Fruit fly (Drosophila melanogaster) whole organism, embryonic: Measurements from ENCODE around the gene CG14971.

ENCODE experiments used
- Awh ChIP-seq: fragments of 200-800 bp; sonication (Bioruptor generic); IDR thresholded peaks from 2 replicates; pipeline ENCODE4, ENCODE4 v1.3.6; 2022; ENCODE audit warnings: missing biosample characterization, missing genetic modification characterization
- CG11085 ChIP-seq: fragments of 200-800 bp; sonication (Bioruptor generic); IDR thresholded peaks from 2 replicates; pipeline ENCODE4 v1.3.6; 2022; ENCODE audit warnings: missing biosample characterization, missing genetic modification characterization
- CG11723 ChIP-seq: fragments of 200-800 bp; sonication (Bioruptor generic); optimal IDR thresholded peaks from 2 replicates; lab custom pipeline; 2017; ENCODE audit warnings: missing biosample characterization, mild to moderate bottlenecking, missing genetic modification characterization
- CG12744 ChIP-seq: fragments of 200-800 bp; sonication (Bioruptor generic); optimal IDR thresholded peaks from 2 replicates; lab custom pipeline; 2016; ENCODE audit warnings: missing biosample characterization, missing genetic modification characterization
- CG12769 ChIP-seq: fragments of 200-800 bp; sonication (Bioruptor generic); optimal IDR thresholded peaks from 2 replicates; lab custom pipeline; 2019; ENCODE audit warnings: missing biosample characterization, mild to moderate bottlenecking, missing genetic modification characterization, moderate library complexity
- CG13123 ChIP-seq: fragments of 200-800 bp; sonication (Bioruptor generic); optimal IDR thresholded peaks from 2 replicates; lab custom pipeline; 2016; ENCODE audit warnings: missing biosample characterization, missing genetic modification characterization
- CG14860 ChIP-seq: fragments of 200-800 bp; sonication (Bioruptor generic); IDR thresholded peaks from 3 replicates; pipeline ENCODE4 v1.3.6; 2022; ENCODE audit warnings: missing biosample characterization, missing genetic modification characterization; ENCODE audit not compliant: partially characterized antibody
- CG15073 ChIP-seq: fragments of 200-800 bp; sonication (Bioruptor generic); optimal IDR thresholded peaks from 2 replicates; lab custom pipeline; 2016; ENCODE audit warnings: missing biosample characterization, missing genetic modification characterization
- CG15601 ChIP-seq: fragments of 200-800 bp; sonication (Bioruptor generic); optimal IDR thresholded peaks from 3 replicates; lab custom pipeline; 2019; ENCODE audit warnings: missing biosample characterization, mild to moderate bottlenecking, missing genetic modification characterization, moderate library complexity
- CG16863 ChIP-seq: fragments of 200-800 bp; sonication (Bioruptor generic); optimal IDR thresholded peaks from 3 replicates; lab custom pipeline; 2016; ENCODE audit warnings: missing biosample characterization, missing genetic modification characterization
- CG2678 ChIP-seq: fragments of 200-800 bp; sonication (Bioruptor generic); optimal IDR thresholded peaks from 3 replicates; lab custom pipeline; 2019; ENCODE audit warnings: missing biosample characterization, mild to moderate bottlenecking, missing genetic modification characterization, moderate library complexity
- CG31388 ChIP-seq: fragments of 200-800 bp; sonication (Bioruptor generic); optimal IDR thresholded peaks from 2 replicates; lab custom pipeline; 2016; ENCODE audit warnings: missing biosample characterization, missing genetic modification characterization
- CG6175 ChIP-seq: fragments of 200-800 bp; sonication (Bioruptor generic); IDR thresholded peaks from 3 replicates; pipeline ENCODE4 v1.3.6; 2022; ENCODE audit warnings: missing biosample characterization, missing genetic modification characterization
- CG7839 ChIP-seq: fragments of 200-800 bp; sonication (Bioruptor generic); optimal IDR thresholded peaks from 3 replicates; lab custom pipeline; 2018; ENCODE audit warnings: missing biosample characterization, mild to moderate bottlenecking, missing genetic modification characterization, moderate library complexity
- D19B ChIP-seq: fragments of 200-800 bp; sonication (Bioruptor generic); optimal IDR thresholded peaks from 2 replicates; lab custom pipeline; 2017; ENCODE audit warnings: missing biosample characterization, mild to moderate bottlenecking, missing genetic modification characterization
- Doc2 ChIP-seq: fragments of 200-800 bp; sonication (Bioruptor generic); IDR thresholded peaks from 2 replicates; pipeline ENCODE4 v1.3.6; 2022; ENCODE audit warnings: missing biosample characterization, missing genetic modification characterization
- Dp ChIP-seq: fragments of 200-800 bp; sonication (Bioruptor generic); optimal IDR thresholded peaks from 2 replicates; lab custom pipeline; 2018; ENCODE audit warnings: missing biosample characterization, mild to moderate bottlenecking, missing genetic modification characterization, moderate library complexity
- E2f1 ChIP-seq: fragments of 200-800 bp; sonication (Bioruptor generic); IDR thresholded peaks from 2 replicates; pipeline ENCODE4 v1.3.6; 2022; ENCODE audit warnings: missing biosample characterization, missing genetic modification characterization
- Ets65A ChIP-seq: fragments of 200-800 bp; sonication (Bioruptor generic); peaks from one replicate; lab custom pipeline; 2016; ENCODE audit warnings: missing biosample characterization, missing genetic modification characterization
- Fer1 ChIP-seq: fragments of 200-800 bp; sonication (Bioruptor generic); optimal IDR thresholded peaks from 2 replicates; lab custom pipeline; 2017; ENCODE audit warnings: missing biosample characterization, mild to moderate bottlenecking, missing genetic modification characterization
- Hr39 ChIP-seq: fragments of >200 bp; optimal IDR thresholded peaks from 2 replicates; lab custom pipeline; 2017
- Lpt ChIP-seq: fragments of >200 bp; optimal IDR thresholded peaks from 2 replicates; lab custom pipeline; 2018; ENCODE audit warnings: missing biosample characterization, missing genetic modification characterization
- Med ChIP-seq: fragments of 200-800 bp; sonication (Bioruptor generic); peaks from one replicate; lab custom pipeline; 2016; ENCODE audit warnings: missing biosample characterization, missing genetic modification characterization, mild to moderate bottlenecking, inconsistent platforms, moderate library complexity
- Nf-YB ChIP-seq: fragments of 200-800 bp; sonication (Bioruptor generic); optimal IDR thresholded peaks from 3 replicates; lab custom pipeline; 2019; ENCODE audit warnings: missing biosample characterization, mild to moderate bottlenecking, missing genetic modification characterization, moderate library complexity
- Optix ChIP-seq: fragments of 200-800 bp; sonication (Bioruptor generic); IDR thresholded peaks from 3 replicates; pipeline ENCODE4 v1.3.6; 2022; ENCODE audit warnings: missing biosample characterization, missing genetic modification characterization
- Ptx1 ChIP-seq: fragments of 200-800 bp; sonication (Bioruptor generic); IDR thresholded peaks from 2 replicates; pipeline ENCODE4 v1.3.6; 2022; ENCODE audit warnings: missing biosample characterization, missing genetic modification characterization
- Sox102F ChIP-seq: fragments of 200-800 bp; sonication (Bioruptor generic); optimal IDR thresholded peaks from 2 replicates; lab custom pipeline; 2018; ENCODE audit warnings: missing biosample characterization, mild to moderate bottlenecking, missing genetic modification characterization, moderate library complexity
- Tbp ChIP-seq: fragments of >200 bp; optimal IDR thresholded peaks from 2 replicates; lab custom pipeline; 2018; ENCODE audit warnings: missing biosample characterization, missing genetic modification characterization
- Usf ChIP-seq: fragments of 200-800 bp; sonication (Bioruptor generic); optimal IDR thresholded peaks from 2 replicates; lab custom pipeline; 2017; ENCODE audit warnings: missing genotype, missing biosample characterization, missing genetic modification characterization
- bbx ChIP-seq: fragments of 200-800 bp; sonication (Bioruptor generic); IDR thresholded peaks from 2 replicates; pipeline ENCODE4 v1.3.6; 2022; ENCODE audit warnings: missing biosample characterization, missing genetic modification characterization; ENCODE audit not compliant: partially characterized antibody
- bcd ChIP-seq: fragments of 200-800 bp; sonication (Bioruptor generic); optimal IDR thresholded peaks from 2 replicates; lab custom pipeline; 2017; ENCODE audit warnings: missing biosample characterization, mild to moderate bottlenecking, missing genetic modification characterization
- bowl ChIP-seq: fragments of 200-800 bp; sonication (Bioruptor generic); IDR thresholded peaks from 2 replicates; pipeline ENCODE4 v1.3.6; 2022; ENCODE audit warnings: missing biosample characterization, missing genetic modification characterization
- br ChIP-seq: fragments of >200 bp; optimal IDR thresholded peaks from 2 replicates; lab custom pipeline; 2017
- bsh ChIP-seq, 2 experiments: fragments of 200-800 bp; sonication (Bioruptor generic); optimal IDR thresholded peaks; 2 replicates each; lab custom pipeline; 2017 to 2018; ENCODE audit warnings: mild to moderate bottlenecking in 2 of 2, missing biosample characterization in 2 of 2, missing genetic modification characterization in 2 of 2, moderate library complexity in 1 of 2
- cas ChIP-seq: fragments of 200-800 bp; sonication (Bioruptor generic); IDR thresholded peaks from 2 replicates; pipeline ENCODE4 v1.3.6; 2022; ENCODE audit warnings: missing biosample characterization, missing genetic modification characterization
- crol ChIP-seq: fragments of 200-800 bp; sonication (Bioruptor generic); IDR thresholded peaks from 2 replicates; pipeline ENCODE4 v1.3.6; 2022; ENCODE audit warnings: missing biosample characterization, missing genetic modification characterization
- dysf ChIP-seq: fragments of 200-800 bp; sonication (Bioruptor generic); IDR thresholded peaks from 3 replicates; pipeline ENCODE4 v1.3.6; 2022; ENCODE audit warnings: missing biosample characterization, missing genetic modification characterization
- ewg ChIP-seq: fragments of 200-800 bp; sonication (Bioruptor generic); optimal IDR thresholded peaks from 3 replicates; lab custom pipeline; 2017; ENCODE audit warnings: mild to moderate bottlenecking, missing biosample characterization, missing genetic modification reagents, missing genetic modification characterization
- eyg ChIP-seq: fragments of 200-800 bp; sonication (Bioruptor generic); optimal IDR thresholded peaks from 3 replicates; lab custom pipeline; 2016; ENCODE audit warnings: missing biosample characterization, missing genetic modification characterization
- gsb-n ChIP-seq: fragments of 200-800 bp; sonication (Bioruptor generic); optimal IDR thresholded peaks from 3 replicates; lab custom pipeline; 2018; ENCODE audit warnings: missing biosample characterization, mild to moderate bottlenecking, missing genetic modification characterization
- h ChIP-seq: fragments of >200 bp; optimal IDR thresholded peaks from 2 replicates; lab custom pipeline; 2017
- ham ChIP-seq: fragments of 200-800 bp; sonication (Bioruptor generic); IDR thresholded peaks from 2 replicates; pipeline ENCODE4 v1.3.6; 2022; ENCODE audit warnings: missing biosample characterization, missing genetic modification characterization
- hb ChIP-seq: fragments of 200-800 bp; sonication (Bioruptor generic); IDR thresholded peaks from 3 replicates; pipeline ENCODE4 v1.3.6; 2022; ENCODE audit warnings: missing biosample characterization, missing genetic modification characterization; ENCODE audit not compliant: partially characterized antibody
- jing ChIP-seq: fragments of 200-800 bp; sonication (Bioruptor generic); optimal IDR thresholded peaks from 2 replicates; lab custom pipeline; 2018; ENCODE audit warnings: missing biosample characterization, mild to moderate bottlenecking, missing genetic modification characterization
- knrl ChIP-seq: fragments of 200-800 bp; sonication (Bioruptor generic); IDR thresholded peaks from 3 replicates; pipeline ENCODE4 v1.3.6; 2022; ENCODE audit warnings: missing biosample characterization, missing genetic modification characterization; ENCODE audit not compliant: partially characterized antibody
- nmo ChIP-seq: fragments of 200-800 bp; sonication (Bioruptor generic); optimal IDR thresholded peaks from 2 replicates; lab custom pipeline; 2018; ENCODE audit warnings: missing biosample characterization, mild to moderate bottlenecking, missing genetic modification characterization, moderate library complexity
- row ChIP-seq: fragments of 200-800 bp; sonication (Bioruptor generic); IDR thresholded peaks from 3 replicates; pipeline ENCODE4 v1.3.6; 2022; ENCODE audit warnings: missing biosample characterization, missing genetic modification characterization
- sens ChIP-seq: fragments of 200-800 bp; sonication (Bioruptor generic); peaks from one replicate; lab custom pipeline; 2016; ENCODE audit warnings: missing biosample characterization, missing genetic modification characterization
- seq ChIP-seq: fragments of 200-800 bp; sonication (Bioruptor generic); IDR thresholded peaks from 2 replicates; pipeline ENCODE4 v1.3.6; 2022; ENCODE audit warnings: missing biosample characterization, missing genetic modification characterization
- tio ChIP-seq: fragments of 200-800 bp; sonication (Bioruptor generic); optimal IDR thresholded peaks from 2 replicates; lab custom pipeline; 2017; ENCODE audit warnings: missing biosample characterization, missing genetic modification characterization, inconsistent platforms
- yki ChIP-seq: fragments of >200 bp; optimal IDR thresholded peaks from 3 replicates; lab custom pipeline; 2018
- zfh2 ChIP-seq: fragments of 200-800 bp; sonication (Bioruptor generic); optimal IDR thresholded peaks from 2 replicates; lab custom pipeline; 2016; ENCODE audit warnings: missing biosample characterization, missing genetic modification characterization

The CG14971 gene

DNA sequence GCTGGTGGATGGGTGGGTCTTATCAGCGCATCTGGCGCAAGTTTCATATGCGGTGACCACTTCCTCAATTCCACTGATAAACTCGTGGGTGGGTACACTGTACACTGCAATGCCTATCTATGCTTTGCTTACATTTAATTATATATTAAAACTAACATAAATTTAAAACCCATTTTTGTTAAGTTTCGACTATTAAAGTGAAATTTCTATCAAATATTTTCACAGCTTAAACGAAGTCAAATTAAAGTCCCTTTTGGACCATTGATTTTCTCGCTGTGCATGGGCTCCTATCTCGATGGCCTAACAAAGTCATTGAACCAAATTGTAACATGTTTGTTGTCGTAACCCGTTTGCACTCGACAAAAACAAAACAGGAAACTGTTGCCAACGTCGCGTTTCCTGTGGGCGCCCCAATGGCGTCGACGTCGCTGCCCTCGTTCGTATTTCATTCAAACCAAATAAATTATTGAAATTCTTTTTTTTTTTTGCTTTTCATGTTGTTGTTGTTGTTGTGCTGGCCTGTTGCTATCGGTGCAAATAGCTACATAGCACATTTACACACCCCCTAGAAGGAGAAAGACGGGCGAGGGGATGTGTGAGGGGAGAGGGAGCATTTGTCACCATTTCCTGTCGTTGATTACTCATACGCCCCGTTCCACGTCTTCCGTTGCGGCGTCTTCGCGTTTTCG lies 38.3 kb downstream of the CG14971 start (continued):
- TF ChIP-seq ewg (GFP tag; lab: Kevin White, UChicago) (peak; percentile 70), CG15073 (GFP tag; lab: Kevin White, UChicago) (peak; percentile 16), E2f1 (GFP tag; lab: Robert Waterston, UW) (peak; percentile 78), CG6175 (GFP tag; lab: Robert Waterston, UW) (peak; percentile 36; the same call in 1 of the 3 replicates), Sox102F (peak; percentile 91), CG12769 (peak; percentile 88), bsh (GFP tag; optimal IDR thresholded peaks at IDR 0.05; lab: Kevin White, UChicago) (peak in 1 of 2 experiments; percentile 83), h (lab: Kevin White, UChicago) (no peak), ham (peak; percentile 61; the same call in 1 of the 2 replicates), tio (GFP tag; lab: Kevin White, UChicago) (peak; percentile 73), Doc2 (GFP tag; lab: Robert Waterston, UW) (no peak), bowl (peak; percentile 39; the same call in 1 of the 2 replicates), Med (GFP tag; lab: Kevin White, UChicago) (peak; percentile 79), Dp (no peak), knrl (GFP tag; lab: Robert Waterston, UW) (no peak), br (no peak), Fer1 (GFP tag; lab: Kevin White, UChicago) (peak; percentile 91), Optix (GFP tag; lab: Robert Waterston, UW) (0 out of 3 replicates have a peak, but pooled peaks have one; percentile 47), CG31388 (peak; percentile 38), CG7839 (tag; lab: Kevin White, UChicago) (peak; percentile 91), cas (GFP tag; lab: Robert Waterston, UW) (peak; percentile 77), CG15601 (peak; percentile 65), Ptx1 (GFP tag; lab: Robert Waterston, UW) (peak; percentile 86), dysf (peak; percentile 93), Ets65A (peak; percentile 94), Tbp (no peak), Usf (GFP tag; lab: Kevin White, UChicago) (peak; percentile 13), CG16863 (GFP tag; lab: Kevin White, UChicago) (no peak), D19B (GFP tag; lab: Kevin White, UChicago) (peak; percentile 67), CG11085 (GFP tag; lab: Robert Waterston, UW) (peak; percentile 68), CG12744 (peak; percentile 27), eyg (GFP tag; lab: Kevin White, UChicago) (no peak), CG14860 (GFP tag; lab: Robert Waterston, UW) (no peak), crol (peak; percentile 79), zfh2 (GFP tag; lab: Kevin White, UChicago) (peak; percentile 2), sens (GFP tag; lab: Kevin White, UChicago) (peak; percentile 92), gsb-n (peak; percentile 51), nmo (peak; percentile 86), CG2678 (tag; lab: Kevin White, UChicago) (peak; percentile 92), CG13123 (peak; percentile 28), Hr39 (no peak), seq (peak; percentile 78), Nf-YB (GFP tag; lab: Kevin White, UChicago) (peak; percentile 57), bbx (GFP tag; lab: Robert Waterston, UW) (no peak), Awh (GFP tag; lab: Robert Waterston, UW) (peak; percentile 64; the same call in 1 of the 2 replicates), yki (no peak), Lpt (GFP tag; lab: Kevin White, UChicago) (no peak), bcd (peak; percentile 82), jing (GFP tag; lab: Kevin White, UChicago) (peak; percentile 58), CG11723 (GFP tag; lab: Kevin White, UChicago) (peak; percentile 60), row (GFP tag; lab: Robert Waterston, UW) (peak; percentile 94), hb (GFP tag; lab: Robert Waterston, UW) (no peak)
